Worm (Caenorhabditis elegans) whole organism, L1 larva: ENCODE measurements around the gene clec-88.

Experiments
- C16A3.4 ChIP-seq: fragments of 150-350 bp; optimal IDR thresholded peaks from 2 replicates; lab custom pipeline; 2014; ENCODE audit warnings: missing biosample characterization, missing genetic modification characterization
- egl-13 ChIP-seq: sonication (generic microtip); optimal IDR thresholded peaks from 2 replicates; lab custom pipeline; 2016; ENCODE audit warnings: missing genotype, missing genetic modification reagents, missing genetic modification characterization, missing compliant biosample characterization
- egl-27 ChIP-seq, 2 experiments: fragments of 150-350 bp in 1 of 2; sonication (generic microtip); optimal IDR thresholded peaks; 3 replicates each; lab custom pipeline; 2017 to 2018; ENCODE audit warnings: missing biosample characterization in 2 of 2, missing genetic modification characterization in 2 of 2, missing genetic modification reagents in 2 of 2
- fkh-10 ChIP-seq: sonication (generic microtip); optimal IDR thresholded peaks from 2 replicates; lab custom pipeline; 2017; ENCODE audit warnings: missing biosample characterization, missing genetic modification reagents, missing genetic modification characterization
- fos-1 ChIP-seq: fragments of 150-350 bp; optimal IDR thresholded peaks from 2 replicates; lab custom pipeline; 2014; ENCODE audit warnings: missing biosample characterization, missing genetic modification characterization
- lin-39 ChIP-seq: fragments of 150-350 bp; optimal IDR thresholded peaks from 2 replicates; lab custom pipeline; 2014; ENCODE audit warnings: missing biosample characterization, missing genetic modification reagents, missing genetic modification characterization
- lsy-2 ChIP-seq, 2 experiments: fragments of 150-350 bp; optimal IDR thresholded peaks; 2 replicates each; lab custom pipeline; 2014; ENCODE audit warnings: missing biosample characterization in 2 of 2, missing genetic modification characterization in 2 of 2
- nhr-90 ChIP-seq: sonication (generic microtip); optimal IDR thresholded peaks from 2 replicates; lab custom pipeline; 2016; ENCODE audit warnings: mild to moderate bottlenecking, missing genetic modification characterization, missing compliant biosample characterization; ENCODE audit not compliant: poor library complexity
- zag-1 ChIP-seq: fragments of 150-350 bp; optimal IDR thresholded peaks from 2 replicates; lab custom pipeline; 2014; ENCODE audit warnings: missing biosample characterization, missing genetic modification characterization

DNA sequence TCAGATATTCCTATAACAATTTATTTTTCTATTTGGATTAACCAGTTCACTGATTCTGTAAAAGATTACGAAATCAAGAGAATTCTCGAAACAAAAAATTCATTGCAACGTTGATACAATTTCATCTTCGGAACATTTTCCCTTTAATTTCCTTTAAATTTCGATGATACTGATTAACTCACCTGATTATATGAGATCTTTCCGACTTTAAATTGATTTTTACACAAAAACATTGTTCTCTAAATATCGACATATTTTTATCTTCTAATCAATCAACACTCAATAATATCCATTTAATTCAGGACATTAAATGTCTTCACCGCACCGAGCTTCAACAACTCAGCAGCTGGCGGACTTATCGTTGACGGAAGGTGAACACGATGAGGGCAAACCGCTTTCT, 5.5 kb downstream of the clec-88 start, which contains the start of gene lin-23:
- TF ChIP-seq egl-27 (tag; optimal IDR thresholded peaks at IDR 0.05; lab: Kevin White, UChicago) (no peak), lin-39 (tag; lab: Kevin White, UChicago) (no peak), zag-1 (no peak), fos-1 (tag; lab: Kevin White, UChicago) (no peak), lsy-2 (tag; optimal IDR thresholded peaks at IDR 0.05; lab: Kevin White, UChicago) (no peak), fkh-10 (GFP tag; lab: Kevin White, UChicago) (no peak), egl-13 (no peak), nhr-90 (tag; lab: Kevin White, UChicago) (no peak), C16A3.4 (tag; lab: Kevin White, UChicago) (no peak)
